Worm (Caenorhabditis elegans): Measurements from ENCODE around the gene F52E4.5.

DNA sequence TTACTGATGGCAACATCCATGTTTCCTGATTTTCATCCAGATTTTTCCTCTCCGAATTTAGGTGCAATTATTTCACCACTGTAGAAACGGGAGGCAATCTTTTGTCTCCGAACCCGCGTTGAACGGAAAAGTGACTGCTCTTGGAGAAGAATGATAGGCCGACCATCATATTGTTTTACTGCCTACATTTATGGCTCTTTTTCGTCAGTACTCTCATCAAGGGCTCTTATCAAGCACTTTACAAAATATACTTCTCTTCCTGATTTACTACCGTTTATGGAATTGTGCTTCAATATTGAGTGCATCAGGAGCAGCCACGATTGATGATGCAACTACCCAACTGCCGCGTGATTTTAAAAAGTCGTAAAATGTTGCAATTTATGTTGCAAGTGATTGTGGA lies 32.8 kb downstream of the F52E4.5 start:
- TF ChIP-seq elt-2 (tag; optimal IDR thresholded peaks at IDR 0.05) (no peak), ceh-14 (tag; optimal IDR thresholded peaks at IDR 0.05) (no peak), ceh-24 (tag; optimal IDR thresholded peaks at IDR 0.05) (no peak), pqm-1 (tag; optimal IDR thresholded peaks at IDR 0.05) (no peak), dve-1 (tag; optimal IDR thresholded peaks at IDR 0.05) (no peak), tbx-2 (tag; optimal IDR thresholded peaks at IDR 0.05) (no peak), unc-3 (GFP tag; conservative IDR thresholded peaks at IDR 0.05) (no peak), unc-3 (tag; optimal IDR thresholded peaks at IDR 0.05) (no peak), pros-1 (tag; optimal IDR thresholded peaks at IDR 0.05) (no peak), pag-3 (tag; optimal IDR thresholded peaks at IDR 0.05; ENCODE audit: borderline replicate concordance) (no peak), ets-4 (tag; optimal IDR thresholded peaks at IDR 0.05) (no peak), ceh-22 (tag; optimal IDR thresholded peaks at IDR 0.05) (no peak), ama-1 (optimal IDR thresholded peaks at IDR 0.05) (no peak)
